Fruit fly (Drosophila melanogaster) whole organism, embryonic: ENCODE data around the gene eIF3l.
A peak's percentile ranks its signal among the peaks of the same experiment; 100 is the strongest.

Experiments
- Asciz ChIP-seq: fragments of 200-800 bp; sonication (Bioruptor generic); optimal IDR thresholded peaks from 2 replicates; lab custom pipeline; 2017; ENCODE audit warnings: missing biosample characterization, mild to moderate bottlenecking, missing genetic modification characterization, missing genetic modification reagents
- Atf6 ChIP-seq: fragments of 200-800 bp; sonication (Bioruptor generic); IDR thresholded peaks from 2 replicates; pipeline ENCODE4 v1.3.6; 2022; ENCODE audit warnings: missing biosample characterization, missing genetic modification characterization
- CG12104 ChIP-seq: fragments of 200-800 bp; sonication (Bioruptor generic); optimal IDR thresholded peaks from 3 replicates; lab custom pipeline; 2016; ENCODE audit warnings: missing biosample characterization, missing genetic modification characterization
- CG12219 ChIP-seq: fragments of 200-800 bp; sonication (Bioruptor generic); optimal IDR thresholded peaks from 3 replicates; lab custom pipeline; 2018; ENCODE audit warnings: missing biosample characterization, mild to moderate bottlenecking, missing genetic modification characterization
- CG12299 ChIP-seq: fragments of 200-800 bp; sonication (Bioruptor generic); optimal IDR thresholded peaks from 2 replicates; lab custom pipeline; 2018; ENCODE audit warnings: missing biosample characterization, mild to moderate bottlenecking, missing genetic modification characterization
- CG12769 ChIP-seq: fragments of 200-800 bp; sonication (Bioruptor generic); optimal IDR thresholded peaks from 2 replicates; lab custom pipeline; 2019; ENCODE audit warnings: missing biosample characterization, mild to moderate bottlenecking, missing genetic modification characterization, moderate library complexity
- CG13775 ChIP-seq: fragments of 200-800 bp; sonication (Bioruptor generic); optimal IDR thresholded peaks from 3 replicates; lab custom pipeline; 2017; ENCODE audit warnings: missing biosample characterization, mild to moderate bottlenecking, missing genetic modification characterization
- CG14667 ChIP-seq: fragments of 200-800 bp; sonication (Bioruptor generic); IDR thresholded peaks from 2 replicates; pipeline ENCODE4 v1.3.6; 2022; ENCODE audit warnings: missing biosample characterization, missing genetic modification characterization
- CG15479 ChIP-seq: fragments of 200-800 bp; sonication (Bioruptor generic); optimal IDR thresholded peaks from 3 replicates; lab custom pipeline; 2019; ENCODE audit warnings: missing biosample characterization, mild to moderate bottlenecking, missing genetic modification characterization, moderate library complexity
- CG16863 ChIP-seq: fragments of 200-800 bp; sonication (Bioruptor generic); optimal IDR thresholded peaks from 3 replicates; lab custom pipeline; 2016; ENCODE audit warnings: missing biosample characterization, missing genetic modification characterization
- CG17361 ChIP-seq: fragments of 200-800 bp; sonication (Bioruptor generic); IDR thresholded peaks from 3 replicates; pipeline ENCODE4 v1.3.6; 2022; ENCODE audit warnings: missing biosample characterization, missing genetic modification characterization
- CG18262 ChIP-seq: fragments of 200-800 bp; optimal IDR thresholded peaks from 3 replicates; lab custom pipeline; 2019; ENCODE audit warnings: missing biosample characterization, mild to moderate bottlenecking, missing genetic modification characterization, moderate library complexity
- CG2116 ChIP-seq: fragments of 200-800 bp; sonication (Bioruptor generic); optimal IDR thresholded peaks from 3 replicates; lab custom pipeline; 2018; ENCODE audit warnings: missing biosample characterization, mild to moderate bottlenecking, missing genetic modification characterization
- CG2678 ChIP-seq: fragments of 200-800 bp; sonication (Bioruptor generic); optimal IDR thresholded peaks from 3 replicates; lab custom pipeline; 2019; ENCODE audit warnings: missing biosample characterization, mild to moderate bottlenecking, missing genetic modification characterization, moderate library complexity
- CG3065 ChIP-seq: fragments of 200-800 bp; sonication (Bioruptor generic); optimal IDR thresholded peaks from 2 replicates; lab custom pipeline; 2016; ENCODE audit warnings: missing biosample characterization, missing genetic modification characterization
- CG3281 ChIP-seq: fragments of 200-800 bp; sonication (Bioruptor generic); optimal IDR thresholded peaks from 3 replicates; lab custom pipeline; 2017; ENCODE audit warnings: missing biosample characterization, mild to moderate bottlenecking, missing genetic modification characterization
- CG33557 ChIP-seq: fragments of 200-800 bp; sonication (Bioruptor generic); optimal IDR thresholded peaks from 2 replicates; lab custom pipeline; 2019; ENCODE audit warnings: missing biosample characterization, mild to moderate bottlenecking, missing genetic modification characterization, moderate library complexity
- CG3995 ChIP-seq: fragments of 200-800 bp; sonication (Bioruptor generic); optimal IDR thresholded peaks from 3 replicates; lab custom pipeline; 2016; ENCODE audit warnings: missing biosample characterization, missing genetic modification characterization
- CG5245 ChIP-seq: fragments of 200-800 bp; sonication (Bioruptor generic); optimal IDR thresholded peaks from 3 replicates; lab custom pipeline; 2016; ENCODE audit warnings: missing biosample characterization, missing genetic modification characterization
- CG6765 ChIP-seq: fragments of 200-800 bp; sonication (Bioruptor generic); optimal IDR thresholded peaks from 3 replicates; lab custom pipeline; 2017; ENCODE audit warnings: missing biosample characterization, mild to moderate bottlenecking, missing genetic modification characterization
- CG6791 ChIP-seq: fragments of 200-800 bp; sonication (Bioruptor generic); IDR thresholded peaks from 3 replicates; pipeline ENCODE4 v1.3.6; 2022; ENCODE audit warnings: missing biosample characterization, missing genetic modification characterization; ENCODE audit not compliant: partially characterized antibody
- CG7556 ChIP-seq: fragments of 200-800 bp; sonication (Bioruptor generic); optimal IDR thresholded peaks from 2 replicates; lab custom pipeline; 2017; ENCODE audit warnings: missing biosample characterization, mild to moderate bottlenecking, missing genetic modification characterization
- CTCF ChIP-seq: fragments of 200-800 bp; sonication (Bioruptor generic); optimal IDR thresholded peaks from 2 replicates; lab custom pipeline; 2017; ENCODE audit warnings: missing biosample characterization, mild to moderate bottlenecking, missing genetic modification characterization, moderate library complexity
- Chrac-16 ChIP-seq: fragments of 200-800 bp; sonication (Bioruptor generic); optimal IDR thresholded peaks from 3 replicates; lab custom pipeline; 2016; ENCODE audit warnings: missing biosample characterization, missing genetic modification characterization
- H15 ChIP-seq: fragments of 200-800 bp; sonication (Bioruptor generic); IDR thresholded peaks from 3 replicates; pipeline ENCODE4 v1.3.6; 2022; ENCODE audit warnings: missing biosample characterization, missing genetic modification characterization
- HLH3B ChIP-seq: fragments of 200-800 bp; sonication (Bioruptor generic); IDR thresholded peaks from 2 replicates; pipeline ENCODE4 v1.3.6; 2022; ENCODE audit warnings: missing biosample characterization, missing genetic modification characterization
- Lim3 ChIP-seq: fragments of 200-800 bp; sonication (Bioruptor generic); IDR thresholded peaks from 2 replicates; pipeline ENCODE4 v1.3.6; 2022; ENCODE audit warnings: missing biosample characterization, missing genetic modification characterization
- Nf-YC ChIP-seq: fragments of 200-800 bp; optimal IDR thresholded peaks from 3 replicates; lab custom pipeline; 2019; ENCODE audit warnings: missing biosample characterization, mild to moderate bottlenecking, missing genetic modification characterization, moderate library complexity
- PHDP ChIP-seq: fragments of 200-800 bp; sonication (Bioruptor generic); optimal IDR thresholded peaks from 3 replicates; lab custom pipeline; 2018; ENCODE audit warnings: missing biosample characterization, mild to moderate bottlenecking, missing genetic modification characterization, moderate library complexity
- Pdp1 ChIP-seq, 2 experiments: fragments of 200-800 bp; sonication (Bioruptor generic); optimal IDR thresholded peaks; 3 replicates each; lab custom pipeline; 2016; ENCODE audit warnings: missing biosample characterization in 2 of 2, missing genetic modification characterization in 2 of 2, mild to moderate bottlenecking in 1 of 2, moderate library complexity in 1 of 2
- amos ChIP-seq: fragments of 200-800 bp; sonication (Bioruptor generic); IDR thresholded peaks from 2 replicates; pipeline ENCODE4 v1.3.6; 2022; ENCODE audit warnings: missing biosample characterization, missing genetic modification characterization; ENCODE audit not compliant: partially characterized antibody
- bcd ChIP-seq: fragments of 200-800 bp; sonication (Bioruptor generic); optimal IDR thresholded peaks from 2 replicates; lab custom pipeline; 2017; ENCODE audit warnings: missing biosample characterization, mild to moderate bottlenecking, missing genetic modification characterization
- disco-r ChIP-seq: fragments of 200-800 bp; sonication (Bioruptor generic); optimal IDR thresholded peaks from 2 replicates; lab custom pipeline; 2016; ENCODE audit warnings: missing biosample characterization, missing genetic modification characterization
- esg ChIP-seq: fragments of 200-800 bp; sonication (Bioruptor generic); conservative IDR thresholded peaks from 2 replicates; pipeline ENCODE4 v1.3.6; 2022; ENCODE audit warnings: missing biosample characterization, missing genetic modification characterization
- exex ChIP-seq: fragments of 200-800 bp; sonication (Bioruptor generic); optimal IDR thresholded peaks from 4 replicates; lab custom pipeline; 2018; ENCODE audit warnings: missing biosample characterization, mild to moderate bottlenecking, missing genetic modification characterization, moderate library complexity
- fd96Cb ChIP-seq: fragments of 200-800 bp; sonication (Bioruptor generic); optimal IDR thresholded peaks from 2 replicates; lab custom pipeline; 2018; ENCODE audit warnings: missing biosample characterization, mild to moderate bottlenecking, missing genetic modification characterization, moderate library complexity
- gfzf ChIP-seq: fragments of 200-800 bp; sonication (Bioruptor generic); optimal IDR thresholded peaks from 2 replicates; lab custom pipeline; 2016; ENCODE audit warnings: missing biosample characterization, mild to moderate bottlenecking, missing genetic modification characterization, moderate library complexity
- grau ChIP-seq: fragments of 200-800 bp; optimal IDR thresholded peaks from 3 replicates; lab custom pipeline; 2019; ENCODE audit warnings: missing biosample characterization, mild to moderate bottlenecking, missing genetic modification characterization, moderate library complexity
- ind ChIP-seq: fragments of 200-800 bp; sonication (Bioruptor generic); optimal IDR thresholded peaks from 3 replicates; lab custom pipeline; 2016; ENCODE audit warnings: missing biosample characterization, missing genetic modification characterization
- jumu ChIP-seq: fragments of 200-800 bp; sonication (Bioruptor generic); optimal IDR thresholded peaks from 3 replicates; lab custom pipeline; 2016; ENCODE audit warnings: missing biosample characterization, missing genetic modification characterization
- lmd ChIP-seq: fragments of 200-800 bp; sonication (Bioruptor generic); IDR thresholded peaks from 2 replicates; pipeline ENCODE4 v1.3.6; 2022; ENCODE audit warnings: missing biosample characterization, missing genetic modification characterization
- lov ChIP-seq, 2 experiments: fragments of 200-800 bp in 1 of 2; fragments of >200 bp in 1 of 2; sonication (Bioruptor generic) in 1 of 2; IDR thresholded peaks in 1 of 2; optimal IDR thresholded peaks in 1 of 2; 2 replicates in 1 of 2; 3 replicates in 1 of 2; pipeline versions ENCODE4 v1.3.6 to Lab custom; 2017 to 2022; ENCODE audit warnings: missing biosample characterization in 1 of 2, missing genetic modification characterization in 1 of 2
- pb ChIP-seq: fragments of 200-800 bp; sonication (Bioruptor generic); optimal IDR thresholded peaks from 3 replicates; lab custom pipeline; 2016; ENCODE audit warnings: missing biosample characterization, missing genetic modification characterization
- peb ChIP-seq: fragments of 200-800 bp; sonication (Bioruptor generic); IDR thresholded peaks from 2 replicates; pipeline ENCODE4 v1.3.6; 2022; ENCODE audit warnings: missing biosample characterization, missing genetic modification characterization
- schlank ChIP-seq: fragments of 200-800 bp; sonication (Bioruptor generic); optimal IDR thresholded peaks from 2 replicates; lab custom pipeline; 2018; ENCODE audit warnings: missing biosample characterization, mild to moderate bottlenecking, missing genetic modification characterization
- scrt ChIP-seq: fragments of 200-800 bp; sonication (Bioruptor generic); optimal IDR thresholded peaks from 2 replicates; lab custom pipeline; 2018; ENCODE audit warnings: missing biosample characterization, mild to moderate bottlenecking, missing genetic modification characterization, moderate library complexity
- shn ChIP-seq: fragments of 200-800 bp; sonication (Bioruptor generic); optimal IDR thresholded peaks from 3 replicates; lab custom pipeline; 2016; ENCODE audit warnings: missing biosample characterization, missing genetic modification characterization
- slbo ChIP-seq: fragments of 200-800 bp; sonication (Bioruptor generic); IDR thresholded peaks from 2 replicates; pipeline ENCODE4 v1.3.6; 2022; ENCODE audit warnings: missing biosample characterization, missing genetic modification characterization
- wdn ChIP-seq: fragments of 200-800 bp; sonication (Bioruptor generic); IDR thresholded peaks from 2 replicates; pipeline ENCODE4 v1.3.6; 2022; ENCODE audit warnings: missing biosample characterization, missing genetic modification characterization
- zfh1 ChIP-seq: fragments of 200-800 bp; sonication (Bioruptor generic); IDR thresholded peaks from 3 replicates; pipeline ENCODE4 v1.3.6; 2022; ENCODE audit warnings: missing biosample characterization, missing genetic modification characterization

The eIF3l gene

DNA sequence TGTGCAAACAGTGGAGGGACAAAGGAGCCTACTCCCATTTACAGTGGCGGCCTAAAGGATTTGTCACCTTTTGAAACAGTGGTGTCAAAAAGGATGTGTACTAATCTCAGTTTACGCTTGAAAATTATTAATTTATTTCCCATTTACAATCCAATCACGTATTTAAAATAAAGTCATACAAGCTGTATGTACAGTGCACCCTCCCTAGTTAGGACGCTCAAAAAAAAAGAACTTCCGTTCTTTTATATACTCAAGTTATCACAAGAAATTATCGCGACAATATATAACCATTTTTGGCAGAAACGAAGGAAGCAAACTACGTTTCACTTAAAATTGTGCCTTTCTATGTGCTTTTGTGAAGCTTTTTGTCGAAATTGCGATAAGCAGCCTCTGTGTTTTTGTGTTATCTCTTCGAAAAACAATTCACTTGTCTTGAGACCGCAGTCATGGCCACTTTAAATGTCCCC, 6.6 kb downstream of the eIF3l start (continued):
- TF ChIP-seq exex (tag; lab: Kevin White, UChicago) (peak; percentile 25), schlank (tag; lab: Kevin White, UChicago) (no peak), Lim3 (no peak), CG12104 (peak; percentile 11), Chrac-16 (peak; percentile 27), slbo (GFP tag; lab: Robert Waterston, UW) (peak; percentile 58), CG2678 (tag; lab: Kevin White, UChicago) (peak; percentile 77), lmd (peak; percentile 45; the same call in 1 of the 2 replicates), CG12769 (peak; percentile 41), CG5245 (GFP tag; lab: Kevin White, UChicago) (no peak), bcd (GFP tag; lab: Kevin White, UChicago) (peak; percentile 47), CG12219 (GFP tag; lab: Kevin White, UChicago) (peak; percentile 32), CG13775 (GFP tag; lab: Kevin White, UChicago) (peak; percentile 34), Nf-YC (tag; lab: Kevin White, UChicago) (peak; percentile 31), CG16863 (GFP tag; lab: Kevin White, UChicago) (peak; percentile 4), zfh1 (GFP tag; lab: Robert Waterston, UW) (peak; percentile 7; the same call in 1 of the 3 replicates), grau (peak; percentile 92), CG3065 (GFP tag; lab: Kevin White, UChicago) (no peak), esg (GFP tag; lab: Robert Waterston, UW) (peak; percentile 27; the same call in 1 of the 2 replicates), CTCF (no peak), disco-r (no peak), lov (optimal IDR thresholded peaks at IDR 0.05; lab: Kevin White, UChicago) (no peak), lov (GFP tag; IDR thresholded peaks at IDR 0.05; lab: Robert Waterston, UW) (no peak), CG17361 (GFP tag; lab: Robert Waterston, UW) (peak; percentile 55; the same call in 2 of the 3 replicates), gfzf (GFP tag; lab: Kevin White, UChicago) (no peak), PHDP (tag; lab: Kevin White, UChicago) (peak; percentile 55), peb (GFP tag; lab: Robert Waterston, UW) (0 out of 2 replicates have a peak, but pooled peaks have one; percentile 14), Asciz (GFP tag; lab: Kevin White, UChicago) (peak; percentile 19), CG15479 (no peak), HLH3B (GFP tag; lab: Robert Waterston, UW) (no peak), CG3995 (peak; percentile 22), CG12299 (tag; lab: Kevin White, UChicago) (no peak), ind (GFP tag; lab: Kevin White, UChicago) (peak; percentile 60), shn (GFP tag; lab: Kevin White, UChicago) (peak; percentile 62), CG33557 (peak; percentile 2), pb (GFP tag; lab: Kevin White, UChicago) (peak; percentile 15), CG2116 (GFP tag; lab: Kevin White, UChicago) (no peak), scrt (GFP tag; lab: Kevin White, UChicago) (no peak), wdn (no peak), Pdp1 (GFP tag; optimal IDR thresholded peaks at IDR 0.05; lab: Kevin White, UChicago) (peak; percentile 38 to 40), CG6791 (GFP tag; lab: Robert Waterston, UW) (0 out of 3 replicates have a peak, but pooled peaks have one; percentile 24), CG7556 (GFP tag; lab: Kevin White, UChicago) (peak; percentile 43), H15 (GFP tag; lab: Robert Waterston, UW) (no peak), CG3281 (GFP tag; lab: Kevin White, UChicago) (peak; percentile 47), Atf6 (peak; percentile 24; the same call in 1 of the 2 replicates), jumu (GFP tag; lab: Kevin White, UChicago) (peak; percentile 31), amos (no peak), CG18262 (tag; lab: Kevin White, UChicago) (peak; percentile 44), CG14667 (GFP tag; lab: Robert Waterston, UW) (no peak), fd96Cb (tag; lab: Kevin White, UChicago) (peak; percentile 36), CG6765 (GFP tag; lab: Kevin White, UChicago) (peak; percentile 10)
